Fruit fly (Drosophila melanogaster) whole organism, prepupa: ENCODE measurements around the gene Cp110.

Source experiments
- Blimp-1 ChIP-seq: fragments of 200-800 bp; sonication (Bioruptor generic); optimal IDR thresholded peaks from 3 replicates; lab custom pipeline; 2017; ENCODE audit warnings: missing biosample characterization, missing genetic modification characterization, mild to moderate bottlenecking, moderate library complexity, missing genetic modification reagents
- CG10631 ChIP-seq: fragments of 200-800 bp; sonication (Bioruptor generic); optimal IDR thresholded peaks from 2 replicates; lab custom pipeline; 2016; ENCODE audit warnings: missing biosample characterization, missing genetic modification characterization
- CG10669 ChIP-seq: fragments of 200-800 bp; sonication (Bioruptor generic); optimal IDR thresholded peaks from 3 replicates; lab custom pipeline; 2018; ENCODE audit warnings: missing biosample characterization, mild to moderate bottlenecking, missing genetic modification characterization, moderate library complexity
- CG11294 ChIP-seq: fragments of 200-800 bp; sonication (Bioruptor generic); IDR thresholded peaks from 2 replicates; pipeline ENCODE4 v1.3.6; 2022; ENCODE audit warnings: missing biosample characterization, missing genetic modification characterization
- CG11902 ChIP-seq: fragments of 200-800 bp; sonication (Bioruptor generic); optimal IDR thresholded peaks from 3 replicates; lab custom pipeline; 2016; ENCODE audit warnings: missing biosample characterization, missing genetic modification characterization
- CG1621 ChIP-seq: fragments of 200-800 bp; sonication (Bioruptor generic); optimal IDR thresholded peaks from 3 replicates; lab custom pipeline; 2018; ENCODE audit warnings: missing biosample characterization, mild to moderate bottlenecking, missing genetic modification characterization
- CG16779 ChIP-seq: fragments of 200-800 bp; sonication (Bioruptor generic); optimal IDR thresholded peaks from 3 replicates; lab custom pipeline; 2017; ENCODE audit warnings: missing biosample characterization, mild to moderate bottlenecking, missing genetic modification characterization
- CG3032 ChIP-seq: fragments of 200-800 bp; optimal IDR thresholded peaks from 2 replicates; lab custom pipeline; 2019; ENCODE audit warnings: missing biosample characterization, mild to moderate bottlenecking, missing genetic modification characterization, moderate library complexity
- CG31627 ChIP-seq: fragments of 200-800 bp; sonication (Bioruptor generic); optimal IDR thresholded peaks from 3 replicates; lab custom pipeline; 2016; ENCODE audit warnings: missing biosample characterization, missing genetic modification characterization
- CG32006 ChIP-seq: fragments of 200-800 bp; sonication (Bioruptor generic); optimal IDR thresholded peaks from 3 replicates; lab custom pipeline; 2017; ENCODE audit warnings: missing biosample characterization, mild to moderate bottlenecking, missing genetic modification characterization
- CG34406 ChIP-seq: fragments of 200-800 bp; sonication (Bioruptor generic); optimal IDR thresholded peaks from 3 replicates; lab custom pipeline; 2016; ENCODE audit warnings: missing biosample characterization, missing genetic modification characterization
- CG4318 ChIP-seq: fragments of 200-800 bp; sonication (Bioruptor generic); optimal IDR thresholded peaks from 3 replicates; lab custom pipeline; 2017; ENCODE audit warnings: missing biosample characterization, mild to moderate bottlenecking, missing genetic modification characterization
- CG6163 ChIP-seq: fragments of 200-800 bp; sonication (Bioruptor generic); IDR thresholded peaks from 3 replicates; pipeline ENCODE4 v1.3.6; 2022; ENCODE audit warnings: missing biosample characterization, missing genetic modification characterization
- CG6276 ChIP-seq: fragments of 200-800 bp; sonication (Bioruptor generic); optimal IDR thresholded peaks from 2 replicates; lab custom pipeline; 2017; ENCODE audit warnings: missing biosample characterization, mild to moderate bottlenecking, missing genetic modification characterization
- CG6808 ChIP-seq: fragments of 200-800 bp; sonication (Bioruptor generic); optimal IDR thresholded peaks from 3 replicates; lab custom pipeline; 2017; ENCODE audit warnings: missing biosample characterization, missing genetic modification characterization, mild to moderate bottlenecking, moderate library complexity, missing genetic modification reagents
- CG6854 ChIP-seq: fragments of 200-800 bp; sonication (Bioruptor generic); optimal IDR thresholded peaks from 2 replicates; lab custom pipeline; 2017; ENCODE audit warnings: missing biosample characterization, mild to moderate bottlenecking, missing genetic modification characterization
- CG7368 ChIP-seq: fragments of 200-800 bp; sonication (Bioruptor generic); optimal IDR thresholded peaks from 3 replicates; lab custom pipeline; 2016; ENCODE audit warnings: missing biosample characterization, missing genetic modification characterization
- Eip75B ChIP-seq: fragments of 200-800 bp; sonication (Bioruptor generic); optimal IDR thresholded peaks from 3 replicates; lab custom pipeline; 2016; ENCODE audit warnings: missing biosample characterization, missing genetic modification characterization
- Eip78C ChIP-seq: fragments of 200-800 bp; sonication (Bioruptor generic); peaks from one replicate; lab custom pipeline; 2016; ENCODE audit warnings: missing biosample characterization, missing genetic modification characterization
- Eip93F ChIP-seq: fragments of 200-800 bp; sonication (Bioruptor generic); optimal IDR thresholded peaks from 2 replicates; lab custom pipeline; 2016; ENCODE audit warnings: missing biosample characterization, mild to moderate bottlenecking, missing genetic modification characterization
- Ets96B ChIP-seq: fragments of 200-800 bp; optimal IDR thresholded peaks from 2 replicates; lab custom pipeline; 2019; ENCODE audit warnings: missing biosample characterization, mild to moderate bottlenecking, missing genetic modification characterization, moderate library complexity
- Gug ChIP-seq: fragments of 200-800 bp; sonication (Bioruptor generic); IDR thresholded peaks from 2 replicates; pipeline ENCODE4 v1.3.6; 2022; ENCODE audit warnings: missing biosample characterization, missing genetic modification characterization
- Hr38 ChIP-seq: sonication (Bioruptor generic); optimal IDR thresholded peaks from 2 replicates; lab custom pipeline; 2016; ENCODE audit warnings: missing biosample characterization, missing genetic modification characterization
- Hr39 ChIP-seq: fragments of 200-800 bp; sonication (Bioruptor generic); optimal IDR thresholded peaks from 2 replicates; lab custom pipeline; 2016; ENCODE audit warnings: missing biosample characterization, missing genetic modification characterization
- Hr4 ChIP-seq: fragments of 200-800 bp; sonication (Bioruptor generic); optimal IDR thresholded peaks from 3 replicates; lab custom pipeline; 2016; ENCODE audit warnings: missing biosample characterization, missing genetic modification characterization
- Met ChIP-seq: fragments of 200-800 bp; sonication (Bioruptor generic); optimal IDR thresholded peaks from 3 replicates; lab custom pipeline; 2016; ENCODE audit warnings: missing biosample characterization, missing genetic modification characterization
- Smox ChIP-seq: fragments of 200-800 bp; sonication (Bioruptor generic); optimal IDR thresholded peaks from 3 replicates; lab custom pipeline; 2016; ENCODE audit warnings: missing biosample characterization, missing genetic modification characterization
- Sox102F ChIP-seq: fragments of 200-800 bp; sonication (Bioruptor generic); optimal IDR thresholded peaks from 2 replicates; lab custom pipeline; 2016; ENCODE audit warnings: missing biosample characterization, mild to moderate bottlenecking, missing genetic modification characterization
- Sox14 ChIP-seq: fragments of 200-800 bp; sonication (Bioruptor generic); optimal IDR thresholded peaks from 3 replicates; lab custom pipeline; 2016; ENCODE audit warnings: missing biosample characterization, missing genetic modification characterization
- Sox15 ChIP-seq: fragments of 200-800 bp; sonication (Bioruptor generic); optimal IDR thresholded peaks from 3 replicates; lab custom pipeline; 2016; ENCODE audit warnings: missing biosample characterization, missing genetic modification characterization
- acj6 ChIP-seq: fragments of 200-800 bp; sonication (Bioruptor generic); optimal IDR thresholded peaks from 3 replicates; lab custom pipeline; 2016; ENCODE audit warnings: missing biosample characterization, missing genetic modification characterization
- dac ChIP-seq: fragments of 200-800 bp; sonication (Bioruptor generic); optimal IDR thresholded peaks from 2 replicates; lab custom pipeline; 2017; ENCODE audit warnings: missing biosample characterization, mild to moderate bottlenecking, missing genetic modification characterization
- dsx ChIP-seq: fragments of 200-800 bp; optimal IDR thresholded peaks from 3 replicates; lab custom pipeline; 2019; ENCODE audit warnings: missing biosample characterization, mild to moderate bottlenecking, missing genetic modification characterization, moderate library complexity; ENCODE audit not compliant: poor library complexity, severe bottlenecking
- eg ChIP-seq: fragments of 200-800 bp; sonication (Bioruptor generic); IDR thresholded peaks from 3 replicates; pipeline ENCODE4 v1.3.6; 2022; ENCODE audit warnings: missing biosample characterization, missing genetic modification characterization
- esn ChIP-seq: fragments of 200-800 bp; sonication (Bioruptor generic); optimal IDR thresholded peaks from 2 replicates; lab custom pipeline; 2016; ENCODE audit warnings: missing biosample characterization, mild to moderate bottlenecking, missing genetic modification characterization, moderate library complexity
- fd59A ChIP-seq: fragments of 200-800 bp; sonication (Bioruptor generic); optimal IDR thresholded peaks from 2 replicates; lab custom pipeline; 2017; ENCODE audit warnings: missing biosample characterization, mild to moderate bottlenecking, missing genetic modification characterization, missing genetic modification reagents
- fkh ChIP-seq: fragments of 200-800 bp; sonication (Bioruptor generic); optimal IDR thresholded peaks from 3 replicates; lab custom pipeline; 2017; ENCODE audit warnings: missing biosample characterization, mild to moderate bottlenecking, missing genetic modification characterization, moderate library complexity
- lz ChIP-seq: fragments of 200-800 bp; sonication (Bioruptor generic); optimal IDR thresholded peaks from 3 replicates; lab custom pipeline; 2016; ENCODE audit warnings: missing biosample characterization, missing genetic modification characterization
- net ChIP-seq: fragments of 200-800 bp; sonication (Bioruptor generic); optimal IDR thresholded peaks from 3 replicates; lab custom pipeline; 2016; ENCODE audit warnings: missing biosample characterization, missing genetic modification characterization
- pdm3 ChIP-seq: fragments of 200-800 bp; sonication (Bioruptor generic); optimal IDR thresholded peaks from 3 replicates; lab custom pipeline; 2016; ENCODE audit warnings: missing biosample characterization, missing genetic modification characterization
- salr ChIP-seq, 2 experiments: fragments of 200-800 bp; sonication (Bioruptor generic); optimal IDR thresholded peaks; 3 replicates each; lab custom pipeline; 2016 to 2018; ENCODE audit warnings: missing biosample characterization in 2 of 2, missing genetic modification characterization in 2 of 2, mild to moderate bottlenecking in 1 of 2
- spab ChIP-seq: fragments of 200-800 bp; sonication (Bioruptor generic); optimal IDR thresholded peaks from 2 replicates; lab custom pipeline; 2017; ENCODE audit warnings: missing biosample characterization, mild to moderate bottlenecking, missing genetic modification characterization, missing genetic modification reagents
- ss ChIP-seq, 2 experiments: fragments of 200-800 bp; sonication (Bioruptor generic); optimal IDR thresholded peaks; 2 replicates in 1 of 2; 3 replicates in 1 of 2; lab custom pipeline; 2017 to 2018; ENCODE audit warnings: mild to moderate bottlenecking in 2 of 2, missing biosample characterization in 2 of 2, missing genetic modification characterization in 2 of 2, moderate library complexity in 1 of 2
- svp ChIP-seq: fragments of 200-800 bp; sonication (Bioruptor generic); peaks from one replicate; lab custom pipeline; 2016; ENCODE audit warnings: missing biosample characterization, missing genetic modification characterization
- vri ChIP-seq: fragments of 200-800 bp; sonication (Bioruptor generic); optimal IDR thresholded peaks from 3 replicates; lab custom pipeline; 2016; ENCODE audit warnings: missing biosample characterization, mild to moderate bottlenecking, missing genetic modification characterization

Gene Cp110

dm6 chrX:22479207-22479820, 2.6 kb upstream of the Cp110 start (continued):
- TF ChIP-seq dac (GFP tag; lab: Kevin White, UChicago) = peak; percentile 1
- peak; percentile 72 for TF ChIP-seq Eip75B (GFP tag; lab: Kevin White, UChicago)
- TF ChIP-seq CG32006 (GFP tag; lab: Kevin White, UChicago) = peak; percentile 73
- peak; percentile 41 for TF ChIP-seq CG11902 (GFP tag; lab: Kevin White, UChicago)
- peak; percentile 66 for TF ChIP-seq Smox
- peak; percentile 45; the same call in 1 of the 2 replicates for TF ChIP-seq CG11294 (GFP tag; lab: Robert Waterston, UW)
- peak; percentile 42 for TF ChIP-seq CG10631 (GFP tag; lab: Kevin White, UChicago)
- TF ChIP-seq net (GFP tag; lab: Kevin White, UChicago) = peak; percentile 59
- peak; percentile 68 for TF ChIP-seq Hr4
- TF ChIP-seq, all 60 proteins: peak for 51

dm6 chrX:22480612-22481011, 1.3 kb upstream of the Cp110 start:
- TF ChIP-seq Eip78C (GFP tag; lab: Kevin White, UChicago) (peak; percentile 13), fkh (GFP tag; lab: Kevin White, UChicago) (no peak), svp (GFP tag; lab: Kevin White, UChicago) (peak; percentile 57), eg (GFP tag; lab: Robert Waterston, UW) (0 out of 3 replicates have a peak, but pooled peaks have one; percentile 6)

- TF ChIP-seq Sox102F (GFP tag; lab: Kevin White, UChicago) (no peak), Eip93F (GFP tag; lab: Kevin White, UChicago) (no peak), CG7368 (GFP tag; lab: Kevin White, UChicago) (no peak), acj6 (no peak), CG6808 (peak; percentile 51), CG32006 (GFP tag; lab: Kevin White, UChicago) (peak; percentile 9), lz (GFP tag; lab: Kevin White, UChicago) (no peak), vri (GFP tag; lab: Kevin White, UChicago) (no peak), CG6163 (GFP tag; lab: Robert Waterston, UW) (peak; percentile 45; the same call in 2 of the 3 replicates), Hr4 (no peak), salr (GFP tag; optimal IDR thresholded peaks at IDR 0.05; lab: Kevin White, UChicago) (no peak), Eip75B (GFP tag; lab: Kevin White, UChicago) (no peak), esn (GFP tag; lab: Kevin White, UChicago) (no peak), CG16779 (tag; lab: Kevin White, UChicago) (no peak), Sox15 (GFP tag; lab: Kevin White, UChicago) (no peak), svp (GFP tag; lab: Kevin White, UChicago) (no peak), Hr39 (GFP tag; lab: Kevin White, UChicago) (no peak), CG10669 (GFP tag; lab: Kevin White, UChicago) (no peak), CG6276 (peak; percentile 23), CG6854 (GFP tag; lab: Kevin White, UChicago) (no peak), Sox14 (no peak), fd59A (no peak), Ets96B (no peak), Hr38 (GFP tag; lab: Kevin White, UChicago) (no peak), spab (GFP tag; lab: Kevin White, UChicago) (no peak), pdm3 (no peak), dsx (no peak), Met (GFP tag; lab: Kevin White, UChicago) (no peak), eg (GFP tag; lab: Robert Waterston, UW) (peak; percentile 52; the same call in 1 of the 3 replicates), CG31627 (GFP tag; lab: Kevin White, UChicago) (no peak), CG34406 (GFP tag; lab: Kevin White, UChicago) (no peak), ss (GFP tag; optimal IDR thresholded peaks at IDR 0.05; lab: Kevin White, UChicago) (peak in 1 of 2 experiments; percentile 15), CG3032 (tag; lab: Kevin White, UChicago) (no peak), fkh (GFP tag; lab: Kevin White, UChicago) (peak; percentile 9), CG4318 (GFP tag; lab: Kevin White, UChicago) (no peak), Gug (GFP tag; lab: Robert Waterston, UW) (no peak), Blimp-1 (GFP tag; lab: Kevin White, UChicago) (no peak), CG1621 (tag; lab: Kevin White, UChicago) (no peak), Smox (no peak)
These were observed 751 bp upstream of the Cp110 start for dm6 chrX:22481131-22481530.
